Fruit fly (Drosophila melanogaster) whole organism, embryonic: Measurements from ENCODE around the gene Klp61F.

Source experiments
- Ada2b ChIP-seq: fragments of 200-800 bp; sonication (Bioruptor generic); IDR thresholded peaks from 2 replicates; pipeline ENCODE4 v1.3.6; 2022; ENCODE audit warnings: missing biosample characterization, missing genetic modification characterization
- Antp ChIP-seq: fragments of 200-800 bp; sonication (Bioruptor generic); optimal IDR thresholded peaks from 3 replicates; lab custom pipeline; 2016; ENCODE audit warnings: missing biosample characterization, missing genetic modification characterization
- Bdp1 ChIP-seq: fragments of 200-800 bp; sonication (Bioruptor generic); optimal IDR thresholded peaks from 3 replicates; lab custom pipeline; 2016; ENCODE audit warnings: missing biosample characterization, missing genetic modification characterization
- CG11695 ChIP-seq: fragments of 200-800 bp; sonication (Bioruptor generic); IDR thresholded peaks from 3 replicates; pipeline ENCODE4 v1.3.6; 2022; ENCODE audit warnings: missing biosample characterization, missing genetic modification characterization
- CG12104 ChIP-seq: fragments of 200-800 bp; sonication (Bioruptor generic); optimal IDR thresholded peaks from 3 replicates; lab custom pipeline; 2016; ENCODE audit warnings: missing biosample characterization, missing genetic modification characterization
- CG13894 ChIP-seq: fragments of 200-800 bp; sonication (Bioruptor generic); optimal IDR thresholded peaks from 3 replicates; lab custom pipeline; 2018; ENCODE audit warnings: missing biosample characterization, mild to moderate bottlenecking, missing genetic modification characterization, moderate library complexity
- CG15696 ChIP-seq: fragments of 200-800 bp; sonication (Bioruptor generic); optimal IDR thresholded peaks from 2 replicates; lab custom pipeline; 2019; ENCODE audit warnings: missing biosample characterization, mild to moderate bottlenecking, missing genetic modification characterization, moderate library complexity
- CG16813 ChIP-seq: fragments of 200-800 bp; sonication (Bioruptor generic); IDR thresholded peaks from 3 replicates; pipeline ENCODE4 v1.3.6; 2022; ENCODE audit warnings: missing biosample characterization, missing genetic modification characterization; ENCODE audit not compliant: partially characterized antibody
- CG16863 ChIP-seq: fragments of 200-800 bp; sonication (Bioruptor generic); optimal IDR thresholded peaks from 3 replicates; lab custom pipeline; 2016; ENCODE audit warnings: missing biosample characterization, missing genetic modification characterization
- CG17361 ChIP-seq: fragments of 200-800 bp; sonication (Bioruptor generic); IDR thresholded peaks from 3 replicates; pipeline ENCODE4 v1.3.6; 2022; ENCODE audit warnings: missing biosample characterization, missing genetic modification characterization
- CG17829 ChIP-seq: fragments of 200-800 bp; optimal IDR thresholded peaks from 2 replicates; lab custom pipeline; 2019; ENCODE audit warnings: missing biosample characterization, mild to moderate bottlenecking, missing genetic modification characterization, moderate library complexity
- CG18262 ChIP-seq: fragments of 200-800 bp; optimal IDR thresholded peaks from 3 replicates; lab custom pipeline; 2019; ENCODE audit warnings: missing biosample characterization, mild to moderate bottlenecking, missing genetic modification characterization, moderate library complexity
- CG1832 ChIP-seq: fragments of 200-800 bp; sonication (Bioruptor generic); optimal IDR thresholded peaks from 2 replicates; lab custom pipeline; 2017; ENCODE audit warnings: missing biosample characterization, mild to moderate bottlenecking, missing genetic modification characterization, inconsistent platforms
- CG18476 ChIP-seq: fragments of 200-800 bp; sonication (Bioruptor generic); optimal IDR thresholded peaks from 2 replicates; lab custom pipeline; 2016; ENCODE audit warnings: missing biosample characterization, mild to moderate bottlenecking, missing genetic modification characterization
- CG31388 ChIP-seq: fragments of 200-800 bp; sonication (Bioruptor generic); optimal IDR thresholded peaks from 2 replicates; lab custom pipeline; 2016; ENCODE audit warnings: missing biosample characterization, missing genetic modification characterization
- CG34422 ChIP-seq: fragments of 200-800 bp; sonication (Bioruptor generic); IDR thresholded peaks from 3 replicates; pipeline ENCODE4 v1.3.6; 2022; ENCODE audit warnings: missing biosample characterization, missing genetic modification characterization
- CG42726 ChIP-seq: fragments of 200-800 bp; sonication (Bioruptor generic); IDR thresholded peaks from 2 replicates; pipeline ENCODE4 v1.3.6; 2022; ENCODE audit warnings: missing biosample characterization, missing genetic modification characterization; ENCODE audit not compliant: partially characterized antibody
- CG4854 ChIP-seq: fragments of 200-800 bp; sonication (Bioruptor generic); optimal IDR thresholded peaks from 2 replicates; lab custom pipeline; 2016; ENCODE audit warnings: missing biosample characterization, missing genetic modification characterization, inconsistent platforms
- CG6683 ChIP-seq: fragments of 200-800 bp; sonication (Bioruptor generic); optimal IDR thresholded peaks from 2 replicates; lab custom pipeline; 2017; ENCODE audit warnings: missing biosample characterization, mild to moderate bottlenecking, missing genetic modification characterization, missing genetic modification reagents
- CG7357 ChIP-seq: fragments of 200-800 bp; sonication (Bioruptor generic); IDR thresholded peaks from 3 replicates; pipeline ENCODE4 v1.3.6; 2022; ENCODE audit warnings: missing biosample characterization, missing genetic modification characterization
- Dip2 ChIP-seq: fragments of 200-800 bp; sonication (Bioruptor generic); IDR thresholded peaks from 2 replicates; pipeline ENCODE4 v1.3.6; 2022; ENCODE audit warnings: missing biosample characterization, missing genetic modification characterization
- Eip74EF ChIP-seq, 2 experiments: fragments of 200-800 bp in 1 of 2; fragments of >200 bp in 1 of 2; sonication (Bioruptor generic) in 1 of 2; optimal IDR thresholded peaks; 2 replicates each; lab custom pipeline; 2017 to 2019; ENCODE audit warnings: missing biosample characterization in 2 of 2, missing genetic modification characterization in 2 of 2, mild to moderate bottlenecking in 1 of 2, moderate library complexity in 1 of 2
- GATAe ChIP-seq: fragments of 200-800 bp; sonication (Bioruptor generic); conservative IDR thresholded peaks from 2 replicates; pipeline ENCODE4 v1.3.6; 2022; ENCODE audit warnings: missing biosample characterization, missing genetic modification characterization
- Gug ChIP-seq: fragments of 200-800 bp; sonication (Bioruptor generic); IDR thresholded peaks from 4 replicates; pipeline ENCODE4 v1.3.6; 2022; ENCODE audit warnings: missing biosample characterization, missing genetic modification characterization
- Jarid2 ChIP-seq: fragments of 200-800 bp; sonication (Bioruptor generic); optimal IDR thresholded peaks from 3 replicates; lab custom pipeline; 2017; ENCODE audit warnings: mild to moderate bottlenecking, missing biosample characterization, missing genetic modification reagents, missing genetic modification characterization
- Neu2 ChIP-seq: fragments of 200-800 bp; sonication (Bioruptor generic); optimal IDR thresholded peaks from 3 replicates; lab custom pipeline; 2016; ENCODE audit warnings: missing biosample characterization, missing genetic modification characterization, borderline replicate concordance
- Nf-YC ChIP-seq: fragments of 200-800 bp; optimal IDR thresholded peaks from 3 replicates; lab custom pipeline; 2019; ENCODE audit warnings: missing biosample characterization, mild to moderate bottlenecking, missing genetic modification characterization, moderate library complexity
- Side ChIP-seq: fragments of 200-800 bp; sonication (Bioruptor generic); optimal IDR thresholded peaks from 2 replicates; lab custom pipeline; 2016; ENCODE audit warnings: missing biosample characterization, missing genetic modification characterization
- Trl ChIP-seq, 3 experiments: fragments of >200 bp in 2 of 3; fragments of 200-800 bp in 1 of 3; sonication (Bioruptor generic) in 1 of 3; optimal IDR thresholded peaks; 2 replicates in 1 of 3; 3 replicates in 2 of 3; lab custom pipeline; 2016 to 2017; ENCODE audit warnings: missing biosample characterization in 1 of 3, missing genetic modification characterization in 1 of 3
- Xbp1 ChIP-seq: fragments of 200-800 bp; sonication (Bioruptor generic); optimal IDR thresholded peaks from 3 replicates; lab custom pipeline; 2016; ENCODE audit warnings: missing biosample characterization, mild to moderate bottlenecking, missing genetic modification characterization
- al ChIP-seq: fragments of 200-800 bp; sonication (Bioruptor generic); IDR thresholded peaks from 2 replicates; pipeline ENCODE4 v1.3.6; 2022; ENCODE audit warnings: missing biosample characterization, missing genetic modification characterization
- ash1 ChIP-seq: fragments of 200-800 bp; sonication (Bioruptor generic); optimal IDR thresholded peaks from 2 replicates; lab custom pipeline; 2018; ENCODE audit warnings: missing biosample characterization, mild to moderate bottlenecking, missing genetic modification characterization
- caup ChIP-seq: fragments of 200-800 bp; sonication (Bioruptor generic); optimal IDR thresholded peaks from 3 replicates; lab custom pipeline; 2017; ENCODE audit warnings: missing biosample characterization, mild to moderate bottlenecking, missing genetic modification characterization, moderate library complexity; ENCODE audit not compliant: severe bottlenecking
- chn ChIP-seq: fragments of 200-800 bp; sonication (Bioruptor generic); optimal IDR thresholded peaks from 2 replicates; lab custom pipeline; 2016; ENCODE audit warnings: missing biosample characterization, missing genetic modification characterization
- dpn ChIP-seq, 2 experiments: fragments of 200-800 bp; sonication (Bioruptor generic); optimal IDR thresholded peaks; 3 replicates each; lab custom pipeline; 2016; ENCODE audit warnings: missing biosample characterization in 2 of 2, missing genetic modification characterization in 2 of 2
- emc ChIP-seq: fragments of 200-800 bp; sonication (Bioruptor generic); optimal IDR thresholded peaks from 2 replicates; lab custom pipeline; 2016; ENCODE audit warnings: missing biosample characterization, missing genetic modification characterization
- gem ChIP-seq: fragments of 200-800 bp; sonication (Bioruptor generic); optimal IDR thresholded peaks from 2 replicates; lab custom pipeline; 2019; ENCODE audit warnings: missing biosample characterization, mild to moderate bottlenecking, missing genetic modification characterization, moderate library complexity
- gt ChIP-seq: fragments of 200-800 bp; sonication (Bioruptor generic); IDR thresholded peaks from 2 replicates; pipeline ENCODE4 v1.3.6; 2022; ENCODE audit warnings: missing biosample characterization, missing genetic modification characterization
- jumu ChIP-seq: fragments of 200-800 bp; sonication (Bioruptor generic); optimal IDR thresholded peaks from 3 replicates; lab custom pipeline; 2016; ENCODE audit warnings: missing biosample characterization, missing genetic modification characterization
- lola ChIP-seq, 3 experiments: fragments of >200 bp in 2 of 3; fragments of 200-800 bp in 1 of 3; sonication (Bioruptor generic) in 1 of 3; optimal IDR thresholded peaks; 2 replicates each; lab custom pipeline; 2017 to 2019; ENCODE audit warnings: missing biosample characterization in 3 of 3, missing genetic modification characterization in 3 of 3, mild to moderate bottlenecking in 1 of 3, moderate library complexity in 1 of 3
- mirr ChIP-seq: fragments of 200-800 bp; sonication (Bioruptor generic); optimal IDR thresholded peaks from 3 replicates; lab custom pipeline; 2018; ENCODE audit warnings: missing biosample characterization, mild to moderate bottlenecking, missing genetic modification characterization
- nau ChIP-seq: fragments of 200-800 bp; sonication (Bioruptor generic); optimal IDR thresholded peaks from 3 replicates; lab custom pipeline; 2017; ENCODE audit warnings: missing biosample characterization, mild to moderate bottlenecking, missing genetic modification characterization, missing genetic modification reagents
- nerfin-1 ChIP-seq: fragments of 200-800 bp; sonication (Bioruptor generic); optimal IDR thresholded peaks from 3 replicates; lab custom pipeline; 2019; ENCODE audit warnings: missing biosample characterization, mild to moderate bottlenecking, missing genetic modification characterization, moderate library complexity
- nerfin-2 ChIP-seq: fragments of 200-800 bp; sonication (Bioruptor generic); IDR thresholded peaks from 2 replicates; pipeline ENCODE4 v1.3.6; 2022; ENCODE audit warnings: missing biosample characterization, missing genetic modification characterization; ENCODE audit not compliant: partially characterized antibody
- scrt ChIP-seq: fragments of 200-800 bp; sonication (Bioruptor generic); optimal IDR thresholded peaks from 2 replicates; lab custom pipeline; 2018; ENCODE audit warnings: missing biosample characterization, mild to moderate bottlenecking, missing genetic modification characterization, moderate library complexity
- seq ChIP-seq: fragments of 200-800 bp; sonication (Bioruptor generic); IDR thresholded peaks from 2 replicates; pipeline ENCODE4 v1.3.6; 2022; ENCODE audit warnings: missing biosample characterization, missing genetic modification characterization
- sr ChIP-seq: fragments of 200-800 bp; sonication (Bioruptor generic); IDR thresholded peaks from 3 replicates; pipeline ENCODE4 v1.3.6; 2022; ENCODE audit warnings: missing biosample characterization, missing genetic modification characterization
- twi ChIP-seq: fragments of 200-800 bp; optimal IDR thresholded peaks from 2 replicates; lab custom pipeline; 2019; ENCODE audit warnings: missing biosample characterization, mild to moderate bottlenecking, missing genetic modification characterization, moderate library complexity

Klp61F gene

DNA sequence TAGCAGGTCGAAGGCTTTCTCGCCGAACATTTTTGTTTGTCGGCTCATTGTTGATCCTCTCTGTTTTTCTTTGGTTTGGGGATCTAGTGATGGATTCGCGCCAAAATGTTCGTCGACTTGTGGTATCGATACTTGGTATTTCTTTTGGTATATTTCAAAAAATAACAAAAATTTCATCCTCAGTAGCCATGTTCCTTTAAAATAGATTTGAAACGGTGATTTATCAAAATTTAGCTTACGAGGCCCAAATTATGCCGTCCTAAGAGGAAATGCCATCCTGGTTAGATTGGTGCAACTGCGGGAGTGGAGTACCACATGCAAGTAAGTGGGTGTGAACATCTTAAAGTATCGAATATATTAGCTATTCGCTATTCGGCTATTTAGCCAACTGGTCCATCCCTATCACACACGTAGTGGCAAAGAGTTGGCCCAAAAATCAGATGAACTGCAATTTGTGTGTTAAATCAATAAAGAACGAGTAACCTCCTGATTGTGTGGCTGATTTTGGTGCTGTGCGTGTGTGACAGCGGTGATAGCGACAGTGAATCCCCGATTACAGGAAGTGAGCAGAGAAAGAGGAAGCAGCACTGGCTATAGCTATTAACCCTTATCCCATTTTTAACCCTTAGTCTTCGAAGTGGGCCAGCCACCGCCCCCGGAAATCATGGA lies 2.1 kb upstream of the Klp61F start, which contains the start of the genes Psf1 and Sac1 (continued):
- TF ChIP-seq Bdp1 (GFP tag; lab: Kevin White, UChicago) (peak; percentile 31), Trl (optimal IDR thresholded peaks at IDR 0.05; lab: Kevin White, UChicago) (no peak), Trl (GFP tag; optimal IDR thresholded peaks at IDR 0.05; lab: Kevin White, UChicago) (peak; percentile 18), seq (GFP tag; lab: Robert Waterston, UW) (no peak), ash1 (no peak), al (GFP tag; lab: Robert Waterston, UW) (0 out of 2 replicates have a peak, but pooled peaks have one; percentile 29), CG17829 (tag; lab: Kevin White, UChicago) (peak; percentile 62), CG16813 (GFP tag; lab: Robert Waterston, UW) (peak; percentile 91), Dip2 (GFP tag; lab: Robert Waterston, UW) (no peak), CG17361 (GFP tag; lab: Robert Waterston, UW) (peak; percentile 75), twi (tag; lab: Kevin White, UChicago) (no peak), CG42726 (GFP tag; lab: Robert Waterston, UW) (peak; percentile 57; the same call in 1 of the 2 replicates), GATAe (GFP tag; lab: Robert Waterston, UW) (no peak), chn (GFP tag; lab: Kevin White, UChicago) (peak; percentile 18), CG15696 (tag; lab: Kevin White, UChicago) (peak; percentile 46), dpn (GFP tag; optimal IDR thresholded peaks at IDR 0.05; lab: Kevin White, UChicago) (peak; percentile 37 to 59), Nf-YC (tag; lab: Kevin White, UChicago) (no peak), CG18476 (GFP tag; lab: Kevin White, UChicago) (no peak), CG6683 (GFP tag; lab: Kevin White, UChicago) (no peak), CG16863 (GFP tag; lab: Kevin White, UChicago) (peak; percentile 93), caup (GFP tag; lab: Kevin White, UChicago) (peak; percentile 23), nerfin-2 (GFP tag; lab: Robert Waterston, UW) (peak; percentile 74), CG31388 (GFP tag; lab: Kevin White, UChicago) (no peak), Gug (peak; percentile 29; the same call in 1 of the 4 replicates), gem (tag; lab: Kevin White, UChicago) (no peak), Ada2b (GFP tag; lab: Robert Waterston, UW) (no peak; the same call in 1 of the 2 replicates), nerfin-1 (peak; percentile 50), Neu2 (no peak), sr (GFP tag; lab: Robert Waterston, UW) (no peak), lola (GFP tag; optimal IDR thresholded peaks at IDR 0.05; lab: Kevin White, UChicago) (peak in 1 of 3 experiments; percentile 53), gt (GFP tag; lab: Robert Waterston, UW) (no peak), jumu (GFP tag; lab: Kevin White, UChicago) (peak; percentile 57), CG34422 (GFP tag; lab: Robert Waterston, UW) (peak; percentile 58; the same call in 1 of the 3 replicates), emc (no peak), mirr (GFP tag; lab: Kevin White, UChicago) (no peak), CG7357 (GFP tag; lab: Robert Waterston, UW) (peak; percentile 98), Jarid2 (GFP tag; lab: Kevin White, UChicago) (no peak), scrt (GFP tag; lab: Kevin White, UChicago) (no peak), Eip74EF (GFP tag; optimal IDR thresholded peaks at IDR 0.05; lab: Kevin White, UChicago) (no peak), CG18262 (peak; percentile 48), nau (GFP tag; lab: Kevin White, UChicago) (no peak), CG11695 (GFP tag; lab: Robert Waterston, UW) (no peak), CG1832 (GFP tag; lab: Kevin White, UChicago) (no peak), Side (GFP tag; lab: Kevin White, UChicago) (no peak), Xbp1 (GFP tag; lab: Kevin White, UChicago) (peak; percentile 70), CG4854 (GFP tag; lab: Kevin White, UChicago) (no peak), CG13894 (no peak), CG12104 (GFP tag; lab: Kevin White, UChicago) (no peak), Antp (GFP tag; lab: Kevin White, UChicago) (peak; percentile 72)
